Worm (Caenorhabditis elegans) whole organism, L2 larva: ENCODE measurements around the gene metl-2.

Experiments
- Y55F3AM.14 ChIP-seq: fragments of 200-800 bp; sonication (Bioruptor generic); optimal IDR thresholded peaks from 2 replicates; lab custom pipeline; 2018; ENCODE audit warnings: mild to moderate bottlenecking, missing genetic modification characterization, missing compliant biosample characterization
- ceh-82 ChIP-seq: fragments of 150-350 bp; optimal IDR thresholded peaks from 2 replicates; lab custom pipeline; 2014; ENCODE audit warnings: missing biosample characterization, missing genetic modification characterization
- crh-2 ChIP-seq: sonication (generic microtip); optimal IDR thresholded peaks from 2 replicates; lab custom pipeline; 2017; ENCODE audit warnings: missing biosample characterization, missing genetic modification characterization
- elt-1 ChIP-seq: fragments of 150-350 bp; optimal IDR thresholded peaks from 2 replicates; lab custom pipeline; 2014; ENCODE audit warnings: missing biosample characterization, missing genetic modification characterization
- elt-3 ChIP-seq: sonication (generic microtip); optimal IDR thresholded peaks from 2 replicates; lab custom pipeline; 2017; ENCODE audit warnings: missing biosample characterization, missing genetic modification characterization
- nhr-11 ChIP-seq: fragments of 150-350 bp; optimal IDR thresholded peaks from 2 replicates; lab custom pipeline; 2014; ENCODE audit warnings: missing biosample characterization, missing genetic modification characterization
- unc-62 ChIP-seq: fragments of 150-350 bp; optimal IDR thresholded peaks from 2 replicates; lab custom pipeline; 2014; ENCODE audit warnings: missing biosample characterization, missing genetic modification reagents, missing genetic modification characterization
- ztf-1 ChIP-seq: fragments of 200-800 bp; sonication (Bioruptor generic); conservative IDR thresholded peaks from 2 replicates; pipeline ENCODE4 v1.3.6; 2022; ENCODE audit warnings: missing genetic modification characterization, missing compliant biosample characterization
- ztf-11 ChIP-seq: sonication (generic microtip); optimal IDR thresholded peaks from 2 replicates; lab custom pipeline; 2017; ENCODE audit warnings: missing biosample characterization, missing genetic modification characterization

DNA sequence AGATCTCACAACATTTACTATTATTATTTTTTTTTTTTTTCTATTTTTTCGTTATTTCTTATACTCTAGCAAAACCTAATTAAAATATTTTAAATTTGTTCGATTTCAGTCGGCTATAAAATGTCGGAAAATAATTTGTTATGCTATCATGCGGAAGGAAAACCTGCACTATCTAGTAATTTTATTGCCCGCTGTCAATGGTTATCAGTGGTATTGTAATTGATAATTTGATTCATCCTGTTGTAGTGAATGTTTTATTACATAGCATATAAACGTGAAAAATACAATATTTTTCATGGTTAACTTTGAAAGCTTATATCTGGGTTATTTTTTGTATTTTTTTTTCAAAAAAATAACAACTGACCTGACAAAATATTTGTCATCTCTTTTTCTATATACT lies 10.4 kb upstream of the metl-2 start:
- no peak for TF ChIP-seq elt-3 (tag; lab: Kevin White, UChicago)
- TF ChIP-seq ceh-82 (tag; lab: Kevin White, UChicago), result no peak
- TF ChIP-seq elt-1 (tag; lab: Kevin White, UChicago), result no peak
- TF ChIP-seq unc-62 (GFP tag; lab: Kevin White, UChicago), result no peak
- no peak for TF ChIP-seq crh-2 (tag; lab: Kevin White, UChicago)
- TF ChIP-seq nhr-11 (tag; lab: Kevin White, UChicago), result no peak
- TF ChIP-seq ztf-11 (tag; lab: Kevin White, UChicago), result no peak
- TF ChIP-seq Y55F3AM.14 (GFP tag; lab: Kevin White, UChicago), result no peak
- TF ChIP-seq ztf-1 (GFP tag; lab: Robert Waterston, UW), result no peak
